Fruit fly (Drosophila melanogaster): ENCODE data around the gene kud.

- TF ChIP-seq CG33017 (tag; optimal IDR thresholded peaks at IDR 0.05) (no peak), Crg-1 (GFP tag; optimal IDR thresholded peaks at IDR 0.05) (no peak), bab1 (GFP tag; optimal IDR thresholded peaks at IDR 0.05) (no peak), kay (GFP tag; ENCODE audit: borderline replicate concordance) (no peak), CG14711 (tag; optimal IDR thresholded peaks at IDR 0.05) (no peak), Mnt (GFP tag; optimal IDR thresholded peaks at IDR 0.05) (no peak), cnc (optimal IDR thresholded peaks at IDR 0.05) (no peak), toe (GFP tag; optimal IDR thresholded peaks at IDR 0.05) (no peak), Hr96 (GFP tag; optimal IDR thresholded peaks at IDR 0.05) (no peak)
Observed at dm6 chr3L:16824725-16825124, 20.1 kb downstream of the kud start.
